Fruit fly (Drosophila melanogaster) whole organism, embryonic: ENCODE data around the gene CG6654.

ENCODE experiments used
- ATbp ChIP-seq: fragments of 200-800 bp; sonication (Bioruptor generic); optimal IDR thresholded peaks from 2 replicates; lab custom pipeline; 2017; ENCODE audit warnings: missing biosample characterization, mild to moderate bottlenecking, missing genetic modification characterization, missing genetic modification reagents
- Ada2b ChIP-seq: fragments of 200-800 bp; sonication (Bioruptor generic); IDR thresholded peaks from 2 replicates; pipeline ENCODE4 v1.3.6; 2022; ENCODE audit warnings: missing biosample characterization, missing genetic modification characterization
- Atf6 ChIP-seq: fragments of 200-800 bp; sonication (Bioruptor generic); IDR thresholded peaks from 2 replicates; pipeline ENCODE4 v1.3.6; 2022; ENCODE audit warnings: missing biosample characterization, missing genetic modification characterization
- CG10274 ChIP-seq: fragments of 200-800 bp; sonication (Bioruptor generic); optimal IDR thresholded peaks from 3 replicates; lab custom pipeline; 2017; ENCODE audit warnings: missing biosample characterization, mild to moderate bottlenecking, missing genetic modification characterization
- CG13123 ChIP-seq: fragments of 200-800 bp; sonication (Bioruptor generic); optimal IDR thresholded peaks from 2 replicates; lab custom pipeline; 2016; ENCODE audit warnings: missing biosample characterization, missing genetic modification characterization
- CG13424 ChIP-seq: fragments of 200-800 bp; sonication (Bioruptor generic); optimal IDR thresholded peaks from 2 replicates; lab custom pipeline; 2019; ENCODE audit warnings: missing biosample characterization, mild to moderate bottlenecking, missing genetic modification characterization, moderate library complexity
- CG14014 ChIP-seq: fragments of 200-800 bp; sonication (Bioruptor generic); IDR thresholded peaks from 2 replicates; pipeline ENCODE4 v1.3.6; 2022; ENCODE audit warnings: missing biosample characterization, missing genetic modification characterization
- CG14710 ChIP-seq: fragments of 200-800 bp; sonication (Bioruptor generic); optimal IDR thresholded peaks from 3 replicates; lab custom pipeline; 2019; ENCODE audit warnings: missing biosample characterization, mild to moderate bottlenecking, missing genetic modification characterization, moderate library complexity
- CG16779 ChIP-seq: fragments of 200-800 bp; sonication (Bioruptor generic); IDR thresholded peaks from 2 replicates; pipeline ENCODE4 v1.3.6; 2022; ENCODE audit warnings: missing biosample characterization, missing genetic modification characterization
- CG17612 ChIP-seq: fragments of 200-800 bp; sonication (Bioruptor generic); IDR thresholded peaks from 2 replicates; pipeline ENCODE4 v1.3.6; 2022; ENCODE audit warnings: missing biosample characterization, missing genetic modification characterization
- CG17829 ChIP-seq: fragments of 200-800 bp; optimal IDR thresholded peaks from 2 replicates; lab custom pipeline; 2019; ENCODE audit warnings: missing biosample characterization, mild to moderate bottlenecking, missing genetic modification characterization, moderate library complexity
- CG1792 ChIP-seq: fragments of 200-800 bp; sonication (Bioruptor generic); optimal IDR thresholded peaks from 2 replicates; lab custom pipeline; 2016; ENCODE audit warnings: missing biosample characterization, missing genetic modification characterization
- CG31224 ChIP-seq: fragments of 200-800 bp; sonication (Bioruptor generic); IDR thresholded peaks from 2 replicates; pipeline ENCODE4 v1.3.6; 2022; ENCODE audit warnings: missing biosample characterization, missing genetic modification characterization
- CG4328 ChIP-seq: fragments of 200-800 bp; sonication (Bioruptor generic); optimal IDR thresholded peaks from 3 replicates; lab custom pipeline; 2017; ENCODE audit warnings: missing biosample characterization, missing genetic modification reagents, missing genetic modification characterization
- CG4707 ChIP-seq: fragments of 200-800 bp; sonication (Bioruptor generic); optimal IDR thresholded peaks from 2 replicates; lab custom pipeline; 2018; ENCODE audit warnings: missing biosample characterization, mild to moderate bottlenecking, missing genetic modification characterization, moderate library complexity
- CG4730 ChIP-seq: fragments of 200-800 bp; sonication (Bioruptor generic); IDR thresholded peaks from 2 replicates; pipeline ENCODE4 v1.3.6; 2022; ENCODE audit warnings: missing biosample characterization, missing genetic modification characterization
- CG5953 ChIP-seq: fragments of 200-800 bp; sonication (Bioruptor generic); IDR thresholded peaks from 2 replicates; pipeline ENCODE4 v1.3.6; 2022; ENCODE audit warnings: missing biosample characterization, missing genetic modification characterization
- CG6254 ChIP-seq: fragments of 200-800 bp; sonication (Bioruptor generic); optimal IDR thresholded peaks from 3 replicates; lab custom pipeline; 2017; ENCODE audit warnings: mild to moderate bottlenecking, missing biosample characterization, missing genetic modification reagents, missing genetic modification characterization
- CG6654 ChIP-seq: fragments of 200-800 bp; sonication (Bioruptor generic); optimal IDR thresholded peaks from 2 replicates; lab custom pipeline; 2017; ENCODE audit warnings: missing biosample characterization, mild to moderate bottlenecking, missing genetic modification characterization
- CG8290 ChIP-seq, 3 experiments: fragments of 200-800 bp; sonication (Bioruptor generic); optimal IDR thresholded peaks; 2 replicates each; lab custom pipeline; 2016 to 2019; ENCODE audit warnings: missing biosample characterization in 3 of 3, missing genetic modification characterization in 3 of 3, mild to moderate bottlenecking in 2 of 3, moderate library complexity in 1 of 3
- CG8924 ChIP-seq: fragments of 200-800 bp; optimal IDR thresholded peaks from 3 replicates; lab custom pipeline; 2019; ENCODE audit warnings: missing biosample characterization, mild to moderate bottlenecking, missing genetic modification characterization, moderate library complexity
- CG9215 ChIP-seq: fragments of 200-800 bp; sonication (Bioruptor generic); IDR thresholded peaks from 2 replicates; pipeline ENCODE4 v1.3.6; 2022; ENCODE audit warnings: missing biosample characterization, missing genetic modification characterization
- CG9797 ChIP-seq: fragments of 200-800 bp; sonication (Bioruptor generic); optimal IDR thresholded peaks from 3 replicates; lab custom pipeline; 2018; ENCODE audit warnings: missing biosample characterization, mild to moderate bottlenecking, missing genetic modification characterization
- CrebB ChIP-seq: fragments of 200-800 bp; sonication (Bioruptor generic); optimal IDR thresholded peaks from 3 replicates; lab custom pipeline; 2018; ENCODE audit warnings: missing biosample characterization, mild to moderate bottlenecking, missing genetic modification characterization
- Dip3 ChIP-seq: fragments of 200-800 bp; sonication (Bioruptor generic); optimal IDR thresholded peaks from 3 replicates; lab custom pipeline; 2016; ENCODE audit warnings: missing biosample characterization, missing genetic modification characterization
- Drgx ChIP-seq: fragments of 200-800 bp; sonication (Bioruptor generic); IDR thresholded peaks from 2 replicates; pipeline ENCODE4 v1.3.6; 2022; ENCODE audit warnings: missing biosample characterization, missing genetic modification characterization
- Fer2 ChIP-seq: fragments of 200-800 bp; sonication (Bioruptor generic); optimal IDR thresholded peaks from 2 replicates; lab custom pipeline; 2018; ENCODE audit warnings: missing biosample characterization, mild to moderate bottlenecking, missing genetic modification characterization, moderate library complexity
- HLH3B ChIP-seq: fragments of 200-800 bp; sonication (Bioruptor generic); IDR thresholded peaks from 2 replicates; pipeline ENCODE4 v1.3.6; 2022; ENCODE audit warnings: missing biosample characterization, missing genetic modification characterization
- Hey ChIP-seq: fragments of 200-800 bp; sonication (Bioruptor generic); optimal IDR thresholded peaks from 3 replicates; lab custom pipeline; 2018; ENCODE audit warnings: missing biosample characterization, mild to moderate bottlenecking, missing genetic modification characterization
- Hmr ChIP-seq: fragments of 200-800 bp; sonication (Bioruptor generic); optimal IDR thresholded peaks from 3 replicates; lab custom pipeline; 2017; ENCODE audit warnings: mild to moderate bottlenecking, missing biosample characterization, missing genetic modification reagents, missing genetic modification characterization
- PHDP ChIP-seq: fragments of 200-800 bp; sonication (Bioruptor generic); optimal IDR thresholded peaks from 3 replicates; lab custom pipeline; 2018; ENCODE audit warnings: missing biosample characterization, mild to moderate bottlenecking, missing genetic modification characterization, moderate library complexity
- Ptx1 ChIP-seq: fragments of 200-800 bp; sonication (Bioruptor generic); IDR thresholded peaks from 2 replicates; pipeline ENCODE4 v1.3.6; 2022; ENCODE audit warnings: missing biosample characterization, missing genetic modification characterization
- Rfx ChIP-seq: fragments of 200-800 bp; sonication (Bioruptor generic); IDR thresholded peaks from 2 replicates; pipeline ENCODE4 v1.3.6; 2022; ENCODE audit warnings: missing biosample characterization, missing genetic modification characterization
- Six4 ChIP-seq: fragments of 200-800 bp; sonication (Bioruptor generic); optimal IDR thresholded peaks from 2 replicates; lab custom pipeline; 2016; ENCODE audit warnings: missing biosample characterization, missing genetic modification characterization
- Trl ChIP-seq, 3 experiments: fragments of >200 bp in 2 of 3; fragments of 200-800 bp in 1 of 3; sonication (Bioruptor generic) in 1 of 3; optimal IDR thresholded peaks; 2 replicates in 1 of 3; 3 replicates in 2 of 3; lab custom pipeline; 2016 to 2017; ENCODE audit warnings: missing biosample characterization in 1 of 3, missing genetic modification characterization in 1 of 3
- YL-1 ChIP-seq: fragments of 200-800 bp; sonication (Bioruptor generic); optimal IDR thresholded peaks from 3 replicates; lab custom pipeline; 2017; ENCODE audit warnings: missing biosample characterization, mild to moderate bottlenecking, missing genetic modification characterization
- ac ChIP-seq: fragments of 200-800 bp; sonication (Bioruptor generic); optimal IDR thresholded peaks from 3 replicates; lab custom pipeline; 2017; ENCODE audit warnings: missing biosample characterization, mild to moderate bottlenecking, missing genetic modification characterization
- az2 ChIP-seq: fragments of 200-800 bp; sonication (Bioruptor generic); optimal IDR thresholded peaks from 3 replicates; lab custom pipeline; 2016; ENCODE audit warnings: missing biosample characterization, missing genetic modification characterization
- cad ChIP-seq: fragments of >200 bp; optimal IDR thresholded peaks from 2 replicates; lab custom pipeline; 2017; ENCODE audit warnings: missing biosample characterization, missing genetic modification characterization
- chif ChIP-seq, 2 experiments: fragments of 200-800 bp; sonication (Bioruptor generic); optimal IDR thresholded peaks; 3 replicates each; lab custom pipeline; 2016; ENCODE audit warnings: missing biosample characterization in 2 of 2, missing genetic modification characterization in 2 of 2
- corto ChIP-seq: fragments of 200-800 bp; sonication (Bioruptor generic); optimal IDR thresholded peaks from 2 replicates; lab custom pipeline; 2016; ENCODE audit warnings: missing biosample characterization, mild to moderate bottlenecking, missing genetic modification characterization, moderate library complexity
- disco-r ChIP-seq: fragments of 200-800 bp; sonication (Bioruptor generic); optimal IDR thresholded peaks from 2 replicates; lab custom pipeline; 2016; ENCODE audit warnings: missing biosample characterization, missing genetic modification characterization
- gcm ChIP-seq: fragments of 200-800 bp; sonication (Bioruptor generic); optimal IDR thresholded peaks from 2 replicates; lab custom pipeline; 2019; ENCODE audit warnings: missing biosample characterization, mild to moderate bottlenecking, missing genetic modification characterization, moderate library complexity
- hbn ChIP-seq: fragments of 200-800 bp; sonication (Bioruptor generic); IDR thresholded peaks from 2 replicates; pipeline ENCODE4 v1.3.6; 2022; ENCODE audit warnings: missing biosample characterization, missing genetic modification characterization; ENCODE audit not compliant: partially characterized antibody
- hkb ChIP-seq, 2 experiments: fragments of 200-800 bp in 1 of 2; fragments of >200 bp in 1 of 2; sonication (Bioruptor generic) in 1 of 2; IDR thresholded peaks in 1 of 2; optimal IDR thresholded peaks in 1 of 2; 2 replicates each; pipeline versions ENCODE4 v1.3.6 to Lab custom; 2017 to 2022; ENCODE audit warnings: missing biosample characterization in 1 of 2, missing genetic modification characterization in 1 of 2
- kah ChIP-seq: fragments of 200-800 bp; sonication (Bioruptor generic); optimal IDR thresholded peaks from 2 replicates; lab custom pipeline; 2018; ENCODE audit warnings: missing biosample characterization, mild to moderate bottlenecking, missing genetic modification characterization
- lilli ChIP-seq: fragments of 200-800 bp; sonication (Bioruptor generic); optimal IDR thresholded peaks from 3 replicates; lab custom pipeline; 2016; ENCODE audit warnings: missing biosample characterization, missing genetic modification characterization
- sima ChIP-seq: fragments of 200-800 bp; sonication (Bioruptor generic); optimal IDR thresholded peaks from 2 replicates; lab custom pipeline; 2016; ENCODE audit warnings: missing biosample characterization, missing genetic modification characterization
- sug ChIP-seq: fragments of 200-800 bp; optimal IDR thresholded peaks from 2 replicates; lab custom pipeline; 2019; ENCODE audit warnings: missing biosample characterization, mild to moderate bottlenecking, missing genetic modification characterization, moderate library complexity
- trem ChIP-seq: fragments of 200-800 bp; optimal IDR thresholded peaks from 3 replicates; lab custom pipeline; 2019; ENCODE audit warnings: missing biosample characterization, mild to moderate bottlenecking, missing genetic modification characterization, moderate library complexity

CG6654 gene

dm6 chr3R:15225279-15225730 is 11.8 kb upstream of the CG6654 start, which contains the start of the genes CG31344 and Caf1-55 (continued):
- TF ChIP-seq YL-1 (GFP tag; lab: Kevin White, UChicago) (peak; percentile 81), disco-r (GFP tag; lab: Kevin White, UChicago) (no peak), hbn (GFP tag; lab: Robert Waterston, UW) (peak; percentile 79), CG10274 (GFP tag; lab: Kevin White, UChicago) (no peak), CG4730 (no peak), chif (GFP tag; optimal IDR thresholded peaks at IDR 0.05; lab: Kevin White, UChicago) (no peak), CG13123 (GFP tag; lab: Kevin White, UChicago) (no peak), ac (no peak), CG8290 (GFP tag; optimal IDR thresholded peaks at IDR 0.05; lab: Kevin White, UChicago) (no peak), CG8290 (tag; optimal IDR thresholded peaks at IDR 0.05; lab: Kevin White, UChicago) (no peak), CG17829 (tag; lab: Kevin White, UChicago) (peak; percentile 34), HLH3B (GFP tag; lab: Robert Waterston, UW) (no peak), Drgx (GFP tag; lab: Robert Waterston, UW) (no peak), sima (no peak), Six4 (GFP tag; lab: Kevin White, UChicago) (no peak), Atf6 (GFP tag; lab: Robert Waterston, UW) (no peak), Ada2b (no peak), CG9797 (GFP tag; lab: Kevin White, UChicago) (peak; percentile 91), Ptx1 (GFP tag; lab: Robert Waterston, UW) (no peak), CG31224 (GFP tag; lab: Robert Waterston, UW) (no peak), CG14014 (GFP tag; lab: Robert Waterston, UW) (no peak), kah (GFP tag; lab: Kevin White, UChicago) (no peak), CG1792 (no peak), Trl (optimal IDR thresholded peaks at IDR 0.05; lab: Kevin White, UChicago) (no peak), Trl (GFP tag; optimal IDR thresholded peaks at IDR 0.05; lab: Kevin White, UChicago) (no peak), CG9215 (GFP tag; lab: Robert Waterston, UW) (no peak), CG17612 (GFP tag; lab: Robert Waterston, UW) (no peak), CG8924 (peak; percentile 38), CG16779 (no peak), trem (tag; lab: Kevin White, UChicago) (peak; percentile 85), CG5953 (no peak), CG4707 (GFP tag; lab: Kevin White, UChicago) (no peak), Rfx (GFP tag; lab: Robert Waterston, UW) (0 out of 2 replicates have a peak, but pooled peaks have one; percentile 18), CrebB (peak; percentile 2), CG14710 (tag; lab: Kevin White, UChicago) (peak; percentile 51), ATbp (GFP tag; lab: Kevin White, UChicago) (no peak), lilli (GFP tag; lab: Kevin White, UChicago) (peak; percentile 37), CG13424 (no peak), Hey (tag; lab: Kevin White, UChicago) (no peak), corto (GFP tag; lab: Kevin White, UChicago) (no peak), Dip3 (GFP tag; lab: Kevin White, UChicago) (no peak), CG6254 (no peak), az2 (peak; percentile 14), sug (tag; lab: Kevin White, UChicago) (peak; percentile 56), PHDP (tag; lab: Kevin White, UChicago) (peak; percentile 25), Hmr (GFP tag; lab: Kevin White, UChicago) (no peak), CG4328 (GFP tag; lab: Kevin White, UChicago) (no peak), cad (GFP tag; lab: Kevin White, UChicago) (no peak), CG6654 (GFP tag; lab: Kevin White, UChicago) (no peak), hkb (optimal IDR thresholded peaks at IDR 0.05; lab: Kevin White, UChicago) (no peak), hkb (GFP tag; IDR thresholded peaks at IDR 0.05; lab: Robert Waterston, UW) (no peak), gcm (GFP tag; lab: Kevin White, UChicago) (no peak), Fer2 (no peak)
